Fruit fly (Drosophila melanogaster) whole organism, pupa: ENCODE data around the gene CG5969.

ENCODE experiments used
- CG14655 ChIP-seq: fragments of 200-800 bp; sonication (Bioruptor generic); optimal IDR thresholded peaks from 3 replicates; lab custom pipeline; 2017; ENCODE audit warnings: mild to moderate bottlenecking, missing biosample characterization, missing genetic modification reagents, missing genetic modification characterization
- CG32121 ChIP-seq: fragments of 200-800 bp; sonication (Bioruptor generic); IDR thresholded peaks from 2 replicates; pipeline ENCODE4 v1.3.6; 2022; ENCODE audit warnings: missing biosample characterization, missing genetic modification characterization
- CG34367 ChIP-seq: fragments of 200-800 bp; sonication (Bioruptor generic); optimal IDR thresholded peaks from 2 replicates; lab custom pipeline; 2018; ENCODE audit warnings: missing biosample characterization, mild to moderate bottlenecking, missing genetic modification characterization
- CG8159 ChIP-seq: fragments of 200-800 bp; sonication (Bioruptor generic); optimal IDR thresholded peaks from 3 replicates; lab custom pipeline; 2018; ENCODE audit warnings: missing biosample characterization, mild to moderate bottlenecking, missing genetic modification characterization, moderate library complexity
- CG8301 ChIP-seq: fragments of 200-800 bp; sonication (Bioruptor generic); optimal IDR thresholded peaks from 2 replicates; lab custom pipeline; 2018; ENCODE audit warnings: missing biosample characterization, mild to moderate bottlenecking, missing genetic modification characterization
- D1 ChIP-seq: fragments of 200-800 bp; sonication (Bioruptor generic); optimal IDR thresholded peaks from 2 replicates; lab custom pipeline; 2018; ENCODE audit warnings: missing biosample characterization, mild to moderate bottlenecking, missing genetic modification characterization, moderate library complexity
- Pif1A ChIP-seq: fragments of 200-800 bp; sonication (Bioruptor generic); optimal IDR thresholded peaks from 3 replicates; lab custom pipeline; 2016; ENCODE audit warnings: missing biosample characterization, missing genetic modification characterization
- gl ChIP-seq: fragments of 200-800 bp; sonication (Bioruptor generic); optimal IDR thresholded peaks from 2 replicates; lab custom pipeline; 2018; ENCODE audit warnings: missing biosample characterization, mild to moderate bottlenecking, missing genetic modification characterization
- rn ChIP-seq: fragments of 200-800 bp; sonication (Bioruptor generic); IDR thresholded peaks from 2 replicates; pipeline ENCODE4 v1.3.6; 2022; ENCODE audit warnings: missing biosample characterization, missing genetic modification characterization

DNA sequence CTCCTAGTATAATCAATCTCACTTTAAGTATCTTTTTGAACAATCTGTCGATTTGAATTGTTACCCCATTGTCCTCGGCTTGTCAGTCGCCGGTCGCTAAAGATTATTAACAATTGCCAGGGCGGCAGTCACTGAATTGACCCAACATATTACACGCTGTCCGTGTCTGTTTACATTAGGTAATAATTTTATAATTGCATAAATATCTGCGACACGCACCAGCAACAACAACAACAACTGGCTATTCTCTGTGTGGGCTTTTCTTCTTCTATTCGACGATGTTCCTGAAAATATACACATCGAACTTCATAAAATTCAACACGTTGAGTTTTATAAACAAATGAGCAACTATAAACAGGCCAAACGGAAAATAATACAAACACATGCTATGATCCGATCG is 24.8 kb upstream of the CG5969 start:
- no peak for TF ChIP-seq rn (GFP tag; lab: Robert Waterston, UW)
- no peak for TF ChIP-seq CG34367 (tag; lab: Kevin White, UChicago)
- no peak for TF ChIP-seq D1 (tag; lab: Kevin White, UChicago)
- no peak for TF ChIP-seq Pif1A
- TF ChIP-seq CG8159 (tag; lab: Kevin White, UChicago): no peak
- no peak for TF ChIP-seq CG32121 (GFP tag; lab: Robert Waterston, UW)
- no peak for TF ChIP-seq CG14655 (GFP tag; lab: Kevin White, UChicago)
- TF ChIP-seq CG8301 (tag; lab: Kevin White, UChicago): no peak
- TF ChIP-seq gl (tag; lab: Kevin White, UChicago): no peak
